Worm (Caenorhabditis elegans) whole organism, early embryonic: ENCODE data around the gene Y45G5AM.5.

Experiments
- ama-1 ChIP-seq: fragments of 150-350 bp; optimal IDR thresholded peaks from 2 replicates; lab custom pipeline; 2014
- ceh-13 ChIP-seq: fragments of 200-800 bp; sonication (Bioruptor generic); optimal IDR thresholded peaks from 2 replicates; lab custom pipeline; 2018; ENCODE audit warnings: mild to moderate bottlenecking, missing genetic modification characterization, missing compliant biosample characterization
- pes-1 ChIP-seq: fragments of 200-800 bp; sonication (Bioruptor generic); IDR thresholded peaks from 2 replicates; pipeline ENCODE4 v1.3.6; 2022; ENCODE audit warnings: missing genetic modification reagents, missing genetic modification characterization, missing compliant biosample characterization
- sea-1 ChIP-seq: fragments of 200-800 bp; sonication (Bioruptor generic); conservative IDR thresholded peaks from 2 replicates; pipeline ENCODE4 v1.3.6; 2022; ENCODE audit warnings: missing genetic modification characterization, missing compliant biosample characterization
- tbx-37 ChIP-seq: fragments of 200-800 bp; sonication (Bioruptor generic); conservative IDR thresholded peaks from 2 replicates; pipeline ENCODE4 v1.3.6; 2022; ENCODE audit warnings: missing genetic modification reagents, missing genetic modification characterization, missing compliant biosample characterization
- tra-4 ChIP-seq: sonication (generic microtip); optimal IDR thresholded peaks from 2 replicates; lab custom pipeline; 2017; ENCODE audit warnings: missing genetic modification characterization, missing compliant biosample characterization

- no peak for TF ChIP-seq ceh-13 (GFP tag; lab: Kevin White, UChicago)
- no peak for TF ChIP-seq sea-1 (GFP tag; lab: Robert Waterston, UW)
- no peak for TF ChIP-seq ama-1
- TF ChIP-seq pes-1, result no peak
- TF ChIP-seq tbx-37 (GFP tag; lab: Robert Waterston, UW), result no peak
- no peak for TF ChIP-seq tra-4
Observed at ce11 chrV:4144205-4144604, 16.0 kb upstream of the Y45G5AM.5 start, which contains the start of gene Y45G5AL.1.
